Fruit fly (Drosophila melanogaster) S2 (cell line): ENCODE data around the gene Cypl.

Experiments
- CG8478 ChIP-seq: fragments of >200 bp; optimal IDR thresholded peaks from 2 replicates; lab custom pipeline; 2018
- CTCF ChIP-seq, 2 experiments: fragments of >200 bp; optimal IDR thresholded peaks; 2 replicates each; lab custom pipeline; 2018

Cypl gene

DNA sequence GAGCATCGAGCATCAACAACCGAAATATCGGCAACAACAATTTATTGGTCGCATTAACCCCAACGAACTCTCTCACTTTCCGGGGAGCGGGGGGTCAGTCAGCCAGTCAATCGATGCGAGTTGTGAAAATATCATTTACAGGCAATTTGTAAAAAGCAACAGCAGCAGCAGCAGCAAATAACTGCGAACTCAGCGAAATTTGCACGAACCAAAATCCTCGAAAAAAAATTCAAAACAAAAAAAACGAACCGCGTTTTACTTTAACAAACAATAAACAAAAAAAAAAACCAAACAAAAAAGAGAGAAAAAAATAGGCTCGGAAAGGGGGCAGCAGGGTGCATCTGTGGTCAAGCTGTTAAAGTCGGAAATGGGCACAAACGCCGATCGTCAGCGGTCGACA, 27.1 kb downstream of the Cypl start:
- TF ChIP-seq CG8478 (lab: Kevin White, UChicago) (no peak), CTCF (optimal IDR thresholded peaks at IDR 0.05; lab: Kevin White, UChicago) (no peak)

DNA sequence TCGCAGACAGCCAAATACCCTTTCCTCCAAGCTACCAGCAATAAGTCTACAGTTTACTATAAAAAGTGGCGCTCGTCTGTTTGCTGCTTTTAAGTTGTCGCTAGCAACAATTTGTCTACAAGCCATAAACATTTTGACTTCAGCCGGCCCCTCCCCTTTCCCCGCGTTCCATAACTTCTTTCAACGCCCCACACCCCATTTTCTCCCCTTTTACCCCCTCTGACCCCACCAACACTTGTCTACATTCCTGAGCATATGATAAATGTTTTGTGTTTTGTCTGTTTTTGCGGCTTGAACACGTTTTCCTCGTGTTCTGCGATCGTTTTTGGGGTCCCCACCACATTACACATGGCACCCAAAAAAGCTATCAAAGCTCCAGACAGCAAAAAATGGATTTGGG, 29.1 kb downstream of the Cypl start:
- TF ChIP-seq CG8478 (lab: Kevin White, UChicago) (no peak), CTCF (optimal IDR thresholded peaks at IDR 0.05; lab: Kevin White, UChicago) (no peak)

DNA sequence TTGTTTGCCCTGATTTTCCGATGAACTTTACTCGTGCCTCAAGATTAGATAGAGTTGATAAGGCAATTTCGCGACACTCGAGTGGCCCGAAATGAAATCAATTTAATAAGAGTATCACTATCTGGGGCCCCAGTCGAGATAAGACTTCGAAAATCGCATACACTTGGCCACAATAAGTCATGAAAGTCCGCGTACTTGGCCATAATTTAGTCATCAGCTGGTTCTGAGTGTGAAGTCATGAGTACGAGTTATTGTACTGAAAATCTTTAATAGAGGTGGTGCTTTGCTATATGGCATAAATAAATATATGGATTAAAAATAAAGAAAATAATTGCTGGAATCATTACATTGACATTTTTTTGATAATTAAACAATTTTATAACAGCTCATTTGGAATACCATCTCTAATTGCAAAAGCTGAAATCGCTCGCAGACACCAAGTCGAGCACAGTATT, 30.9 kb downstream of the Cypl start:
- TF ChIP-seq CTCF (optimal IDR thresholded peaks at IDR 0.05; lab: Kevin White, UChicago) (no peak), CG8478 (lab: Kevin White, UChicago) (no peak)

DNA sequence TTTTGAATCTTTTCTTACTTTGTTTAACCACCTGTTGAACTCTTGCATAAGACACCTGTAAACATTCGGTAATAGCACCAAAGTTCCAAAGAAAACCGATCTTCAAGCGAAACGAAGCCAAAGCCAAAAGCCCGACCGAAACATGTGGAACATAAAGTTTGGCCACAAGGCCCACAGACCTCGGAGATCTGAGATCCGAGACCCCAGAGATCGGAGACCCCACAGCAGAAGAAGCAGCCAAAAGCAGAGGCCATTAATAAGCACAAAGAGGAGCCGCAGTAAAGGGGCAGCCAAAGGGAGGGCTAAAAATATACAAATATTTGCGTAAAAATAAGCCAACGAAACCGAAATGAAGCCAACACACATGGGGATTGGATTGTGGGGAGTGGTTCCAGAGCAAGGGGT, 31.9 kb downstream of the Cypl start:
- TF ChIP-seq CTCF (optimal IDR thresholded peaks at IDR 0.05; lab: Kevin White, UChicago) (no peak), CG8478 (lab: Kevin White, UChicago) (no peak)

DNA sequence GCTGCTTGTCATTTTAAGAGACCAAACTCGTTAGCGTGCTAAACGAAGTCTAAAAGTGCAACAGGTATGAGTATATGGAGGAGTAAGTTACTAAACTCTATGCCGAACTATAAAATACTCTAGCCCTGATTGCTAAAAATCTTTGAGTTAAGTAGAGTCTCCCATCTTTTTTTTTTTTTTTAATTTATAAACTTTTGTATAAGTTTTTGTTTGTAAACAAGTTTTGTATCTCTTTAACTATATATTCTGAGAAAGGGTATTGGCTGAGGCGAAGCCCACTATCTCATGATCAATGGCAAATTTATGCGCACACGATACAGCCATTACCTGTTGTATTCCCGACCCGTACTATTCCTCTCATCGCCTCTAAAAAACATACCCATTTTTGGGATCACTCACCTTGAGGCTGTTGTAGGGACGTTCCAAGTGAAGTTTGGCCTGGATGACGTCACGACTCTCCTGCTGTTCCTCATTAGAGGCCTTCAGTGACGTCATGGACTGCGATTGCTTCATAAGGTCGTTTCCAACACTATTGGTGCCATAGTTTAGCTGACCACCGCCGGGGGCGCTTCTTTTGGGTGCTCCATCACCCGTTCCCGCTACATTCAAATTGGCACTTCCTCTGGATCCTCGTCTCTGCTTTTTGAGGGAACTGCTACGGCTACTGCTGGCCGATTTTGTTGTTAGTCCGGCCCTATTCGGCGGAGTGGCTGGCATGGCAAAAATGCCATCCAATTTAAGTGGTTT, 35.0 kb downstream of the Cypl start:
- TF ChIP-seq CTCF (optimal IDR thresholded peaks at IDR 0.05; lab: Kevin White, UChicago) (peak; percentile 74 to 77), CG8478 (lab: Kevin White, UChicago) (no peak)

DNA sequence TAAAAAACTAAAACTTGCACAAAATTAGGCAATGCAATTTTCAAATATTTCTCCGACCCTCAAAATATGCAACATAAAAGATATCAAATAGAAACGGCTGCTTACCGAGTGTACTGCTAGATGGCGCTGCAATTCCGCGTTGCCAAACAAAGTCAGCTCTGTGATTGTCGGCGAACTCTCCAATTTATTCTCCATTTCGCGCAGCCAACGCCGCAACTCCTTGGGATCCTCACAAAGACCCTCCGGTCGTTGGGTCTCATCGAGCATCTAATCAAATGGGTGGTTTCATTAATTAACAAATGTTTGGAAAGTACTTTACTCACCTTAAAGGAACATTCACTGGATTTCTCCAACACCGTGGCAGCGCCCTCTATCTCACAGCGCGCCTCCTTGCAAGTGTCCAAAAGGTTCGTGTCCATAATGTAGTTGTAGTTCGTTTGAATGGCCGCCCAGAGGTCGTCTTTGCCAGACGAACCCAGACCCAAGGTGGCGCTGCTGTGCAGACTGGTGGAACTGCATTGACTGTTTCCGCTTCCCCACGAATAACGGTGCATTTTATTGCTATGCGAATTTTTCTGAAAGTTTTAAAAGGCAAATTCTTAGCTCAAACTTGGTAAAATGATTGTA, 36.8 kb downstream of the Cypl start:
- peak; percentile 99 to 100 for TF ChIP-seq CTCF (optimal IDR thresholded peaks at IDR 0.05; lab: Kevin White, UChicago)
- TF ChIP-seq CG8478 (lab: Kevin White, UChicago) = no peak

DNA sequence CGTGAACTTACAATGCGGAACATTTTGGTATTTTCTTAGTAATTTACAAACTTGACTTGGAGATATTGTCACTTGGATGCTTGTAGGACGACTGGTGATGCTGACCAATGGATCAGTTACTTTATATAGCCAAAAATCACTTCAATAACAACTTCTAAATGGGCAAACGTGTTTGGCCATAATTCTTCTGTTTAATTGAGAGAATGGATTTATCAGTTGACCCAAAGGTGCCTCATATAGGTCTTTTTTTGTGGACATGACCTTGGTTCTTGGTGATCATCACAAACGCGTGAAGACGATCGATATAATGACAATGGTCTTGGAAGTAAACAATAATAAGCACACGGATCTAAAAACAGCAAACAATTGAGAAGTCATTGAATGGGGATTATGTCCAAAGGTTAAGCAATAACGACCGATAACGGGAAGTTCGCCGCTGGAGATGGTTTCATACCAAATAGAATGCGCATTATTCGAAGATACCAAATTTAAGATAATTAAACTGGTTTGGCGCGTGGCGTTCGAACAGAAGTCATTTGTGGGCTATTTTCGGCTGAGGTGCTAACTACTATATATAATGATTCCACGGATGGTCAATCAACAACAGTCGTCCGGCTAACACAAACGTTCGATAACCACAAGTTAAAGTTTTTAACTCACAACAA, 42.2 kb downstream of the Cypl start, which contains the start of the genes CG34267 and CG34268:
Gene CG34267, minus strand, starts transcription at position 101 of the 665 bp plus-strand sequence.
Gene CG34268, plus strand, starts transcription at position 615 of the 665 bp plus-strand sequence.
- no peak for TF ChIP-seq CTCF (optimal IDR thresholded peaks at IDR 0.05; lab: Kevin White, UChicago)
- no peak for TF ChIP-seq CG8478 (lab: Kevin White, UChicago)
